Worm (Caenorhabditis elegans) whole organism, young adult: ENCODE data around the gene F46F5.8.

ENCODE experiments used
- F23B12.7 ChIP-seq: sonication (generic microtip); optimal IDR thresholded peaks from 2 replicates; lab custom pipeline; 2017; ENCODE audit warnings: missing genetic modification characterization, mild to moderate bottlenecking, missing compliant biosample characterization, antibody characterized with exemption, moderate library complexity; ENCODE audit not compliant: insufficient read depth
- bed-1 ChIP-seq: fragments of 200-800 bp; sonication (Bioruptor generic); IDR thresholded peaks from 2 replicates; pipeline ENCODE4 v1.3.6; 2022; ENCODE audit warnings: missing genetic modification reagents, missing genetic modification characterization, missing compliant biosample characterization
- ceh-100 ChIP-seq: fragments of 200-800 bp; sonication (Bioruptor generic); IDR thresholded peaks from 2 replicates; pipeline ENCODE4 v1.3.6; 2022; ENCODE audit warnings: missing genetic modification reagents, missing genetic modification characterization, missing compliant biosample characterization
- dpl-1 ChIP-seq: fragments of 150-350 bp; optimal IDR thresholded peaks from 2 replicates; lab custom pipeline; 2014; ENCODE audit warnings: missing biosample characterization, missing genetic modification reagents, missing genetic modification characterization
- efl-1 ChIP-seq: fragments of 150-350 bp; optimal IDR thresholded peaks from 2 replicates; lab custom pipeline; 2014; ENCODE audit warnings: missing biosample characterization, missing genetic modification reagents, missing genetic modification characterization
- hlh-12 ChIP-seq: sonication (generic microtip); optimal IDR thresholded peaks from 2 replicates; lab custom pipeline; 2016; ENCODE audit warnings: missing genetic modification characterization, missing compliant biosample characterization
- let-526 ChIP-seq: fragments of 200-800 bp; sonication (Bioruptor generic); IDR thresholded peaks from 2 replicates; pipeline ENCODE4 v1.3.6; 2022; ENCODE audit warnings: missing genetic modification reagents, missing genetic modification characterization, missing compliant biosample characterization
- lsl-1 ChIP-seq: fragments of 200-800 bp; sonication (Bioruptor generic); optimal IDR thresholded peaks from 2 replicates; lab custom pipeline; 2018; ENCODE audit warnings: mild to moderate bottlenecking, missing genetic modification characterization, moderate library complexity, missing compliant biosample characterization
- nhr-80 ChIP-seq: sonication (generic microtip); optimal IDR thresholded peaks from 2 replicates; lab custom pipeline; 2016; ENCODE audit warnings: missing genetic modification characterization, missing compliant biosample characterization
- rcor-1 ChIP-seq: fragments of 200-800 bp; sonication (Bioruptor generic); IDR thresholded peaks from 2 replicates; pipeline ENCODE4 v1.3.6; 2022; ENCODE audit warnings: missing genetic modification reagents, missing genetic modification characterization, missing compliant biosample characterization
- ztf-26 ChIP-seq: sonication (generic microtip); optimal IDR thresholded peaks from 2 replicates; lab custom pipeline; 2017; ENCODE audit warnings: missing genetic modification characterization, missing compliant biosample characterization

- TF ChIP-seq F23B12.7 (tag; lab: Kevin White, UChicago) (no peak), ceh-100 (no peak), dpl-1 (GFP tag; lab: Kevin White, UChicago) (no peak), efl-1 (GFP tag; lab: Kevin White, UChicago) (no peak), let-526 (GFP tag; lab: Robert Waterston, UW) (no peak), ztf-26 (tag; lab: Kevin White, UChicago) (no peak), hlh-12 (no peak), rcor-1 (GFP tag; lab: Robert Waterston, UW) (no peak), lsl-1 (GFP tag; lab: Kevin White, UChicago) (no peak), nhr-80 (no peak), bed-1 (GFP tag; lab: Robert Waterston, UW) (no peak)
Observed at ce11 chrII:861564-861963, 40.1 kb upstream of the F46F5.8 start, which contains the start of gene Y46B2A.4.
